Worm (Caenorhabditis elegans) whole organism, L4 larva: ENCODE measurements around the gene oac-1.

Experiments
- D1046.2 ChIP-seq: fragments of 200-800 bp; sonication (Bioruptor generic); IDR thresholded peaks from 2 replicates; pipeline ENCODE4 v1.3.6; 2022; ENCODE audit warnings: missing genetic modification characterization, missing compliant biosample characterization
- F10B5.3 ChIP-seq: sonication (generic microtip); optimal IDR thresholded peaks from 2 replicates; lab custom pipeline; 2016; ENCODE audit warnings: mild to moderate bottlenecking, missing genetic modification characterization, missing compliant biosample characterization
- F26F4.8 ChIP-seq: fragments of 200-800 bp; sonication (Bioruptor generic); conservative IDR thresholded peaks from 2 replicates; pipeline ENCODE4 v1.3.6; 2022; ENCODE audit warnings: missing genetic modification characterization, missing compliant biosample characterization
- F37D6.2 ChIP-seq: sonication (generic microtip); optimal IDR thresholded peaks from 2 replicates; lab custom pipeline; 2016; ENCODE audit warnings: mild to moderate bottlenecking, missing genetic modification characterization, missing compliant biosample characterization
- R02D3.7 ChIP-seq: fragments of 150-350 bp; sonication (generic microtip); optimal IDR thresholded peaks from 3 replicates; lab custom pipeline; 2014; ENCODE audit warnings: missing biosample characterization, missing genetic modification characterization
- Y105C5A.15 ChIP-seq: fragments of 200-800 bp; sonication (Bioruptor generic); IDR thresholded peaks from 2 replicates; pipeline ENCODE4 v1.3.6; 2022; ENCODE audit warnings: missing genetic modification characterization, missing compliant biosample characterization
- Y75B8A.6 ChIP-seq: fragments of 200-800 bp; sonication (Bioruptor generic); IDR thresholded peaks from 2 replicates; pipeline ENCODE4 v1.3.6; 2022; ENCODE audit warnings: missing genetic modification reagents, missing genetic modification characterization, missing compliant biosample characterization
- ZK546.5 ChIP-seq, 2 experiments: sonication (generic microtip); optimal IDR thresholded peaks; 2 replicates each; lab custom pipeline; 2017; ENCODE audit warnings: missing biosample characterization in 2 of 2, missing genetic modification characterization in 2 of 2
- aha-1 ChIP-seq: fragments of 150-350 bp; peaks from one replicate; lab custom pipeline; 2014; ENCODE audit warnings: missing biosample characterization, missing genetic modification characterization
- aly-2 ChIP-seq: sonication (generic microtip); optimal IDR thresholded peaks from 2 replicates; lab custom pipeline; 2018; ENCODE audit warnings: missing biosample characterization, missing genetic modification characterization
- ama-1 ChIP-seq: fragments of 150-350 bp; optimal IDR thresholded peaks from 2 replicates; lab custom pipeline; 2014; ENCODE audit warnings: inconsistent platforms, mixed read lengths
- attf-4 ChIP-seq: sonication (generic microtip); optimal IDR thresholded peaks from 3 replicates; lab custom pipeline; 2017; ENCODE audit warnings: missing biosample characterization, missing genetic modification characterization
- ceh-28 ChIP-seq: fragments of 150-350 bp; optimal IDR thresholded peaks from 2 replicates; lab custom pipeline; 2014; ENCODE audit warnings: missing biosample characterization, missing genetic modification reagents, missing genetic modification characterization
- ceh-32 ChIP-seq: sonication (generic microtip); optimal IDR thresholded peaks from 2 replicates; lab custom pipeline; 2016; ENCODE audit warnings: mild to moderate bottlenecking, missing genetic modification characterization, missing compliant biosample characterization; ENCODE audit not compliant: poor library complexity
- ces-1 ChIP-seq: fragments of 150-350 bp; sonication (generic microtip); optimal IDR thresholded peaks from 4 replicates; lab custom pipeline; 2014; ENCODE audit warnings: missing biosample characterization, missing genetic modification reagents, missing genetic modification characterization
- cey-2 ChIP-seq: sonication (generic microtip); optimal IDR thresholded peaks from 3 replicates; lab custom pipeline; 2017; ENCODE audit warnings: missing genetic modification characterization, mild to moderate bottlenecking, missing compliant biosample characterization, antibody characterized with exemption, borderline replicate concordance; ENCODE audit not compliant: insufficient read depth
- daf-12 ChIP-seq: fragments of 150-350 bp; optimal IDR thresholded peaks from 2 replicates; lab custom pipeline; 2014; ENCODE audit warnings: missing biosample characterization, missing genetic modification reagents, missing genetic modification characterization
- dmd-6 ChIP-seq: fragments of 200-800 bp; sonication (Bioruptor generic); IDR thresholded peaks from 2 replicates; pipeline ENCODE4 v1.3.6; 2022; ENCODE audit warnings: missing genetic modification reagents, missing genetic modification characterization, missing compliant biosample characterization
- dmd-8 ChIP-seq: fragments of 200-800 bp; sonication (Bioruptor generic); IDR thresholded peaks from 2 replicates; pipeline ENCODE4 v1.3.6; 2022; ENCODE audit warnings: missing genetic modification characterization, missing compliant biosample characterization
- dpl-1 ChIP-seq: fragments of 150-350 bp; optimal IDR thresholded peaks from 2 replicates; lab custom pipeline; 2014; ENCODE audit warnings: missing biosample characterization, missing genetic modification reagents, missing genetic modification characterization
- duxl-1 ChIP-seq: sonication (generic microtip); optimal IDR thresholded peaks from 2 replicates; lab custom pipeline; 2016; ENCODE audit warnings: mild to moderate bottlenecking, missing genetic modification characterization, moderate library complexity, missing compliant biosample characterization; ENCODE audit not compliant: poor library complexity
- dve-1 ChIP-seq: sonication (generic microtip); optimal IDR thresholded peaks from 2 replicates; lab custom pipeline; 2017; ENCODE audit warnings: antibody characterized with exemption, mild to moderate bottlenecking, missing genetic modification characterization, missing compliant biosample characterization; ENCODE audit not compliant: insufficient read depth
- fos-1 ChIP-seq: fragments of 150-350 bp; optimal IDR thresholded peaks from 2 replicates; lab custom pipeline; 2014; ENCODE audit warnings: missing biosample characterization, missing genetic modification characterization
- gei-8 ChIP-seq: fragments of 200-800 bp; sonication (Bioruptor generic); optimal IDR thresholded peaks from 2 replicates; lab custom pipeline; 2018; ENCODE audit warnings: mild to moderate bottlenecking, missing genetic modification characterization, missing compliant biosample characterization
- jun-1 ChIP-seq: fragments of 150-350 bp; optimal IDR thresholded peaks from 2 replicates; lab custom pipeline; 2014; ENCODE audit warnings: missing biosample characterization, missing genetic modification reagents, missing genetic modification characterization
- lin-39 ChIP-seq: fragments of 150-350 bp; optimal IDR thresholded peaks from 2 replicates; lab custom pipeline; 2014; ENCODE audit warnings: missing biosample characterization, missing genetic modification reagents, missing genetic modification characterization
- madf-9 ChIP-seq: fragments of 200-800 bp; sonication (Bioruptor generic); conservative IDR thresholded peaks from 2 replicates; pipeline ENCODE4 v1.3.6; 2022; ENCODE audit warnings: missing genetic modification reagents, missing genetic modification characterization, missing compliant biosample characterization
- mdt-29 ChIP-seq: fragments of 200-800 bp; sonication (Bioruptor generic); IDR thresholded peaks from 2 replicates; pipeline ENCODE4 v1.3.6; 2022; ENCODE audit warnings: missing genetic modification reagents, missing genetic modification characterization, missing compliant biosample characterization
- mep-1 ChIP-seq: fragments of 150-350 bp; sonication (generic microtip); optimal IDR thresholded peaks from 3 replicates; lab custom pipeline; 2014; ENCODE audit warnings: missing biosample characterization, missing genetic modification characterization
- mes-2 ChIP-seq: sonication (generic microtip); optimal IDR thresholded peaks from 2 replicates; lab custom pipeline; 2016; ENCODE audit warnings: missing genotype, mild to moderate bottlenecking, missing genetic modification characterization, missing compliant biosample characterization; ENCODE audit not compliant: poor library complexity, severe bottlenecking
- mxl-3 ChIP-seq: fragments of 200-800 bp; sonication (Bioruptor generic); optimal IDR thresholded peaks from 2 replicates; lab custom pipeline; 2018; ENCODE audit warnings: mild to moderate bottlenecking, missing genetic modification characterization, missing compliant biosample characterization
- nhr-11 ChIP-seq: fragments of 150-350 bp; optimal IDR thresholded peaks from 2 replicates; lab custom pipeline; 2014; ENCODE audit warnings: missing biosample characterization, missing genetic modification characterization
- nhr-25 ChIP-seq: sonication (generic microtip); optimal IDR thresholded peaks from 2 replicates; lab custom pipeline; 2017; ENCODE audit warnings: missing genetic modification characterization, mild to moderate bottlenecking, missing compliant biosample characterization, antibody characterized with exemption, moderate library complexity, borderline replicate concordance; ENCODE audit not compliant: insufficient read depth
- nhr-48 ChIP-seq: sonication (generic microtip); optimal IDR thresholded peaks from 2 replicates; lab custom pipeline; 2016; ENCODE audit warnings: mild to moderate bottlenecking, missing genetic modification characterization, missing compliant biosample characterization
- nhr-77 ChIP-seq: fragments of 150-350 bp; optimal IDR thresholded peaks from 2 replicates; lab custom pipeline; 2014; ENCODE audit warnings: missing biosample characterization, missing genetic modification characterization
- pqm-1 ChIP-seq: sonication (generic microtip); optimal IDR thresholded peaks from 2 replicates; lab custom pipeline; 2017; ENCODE audit warnings: missing biosample characterization, missing genetic modification characterization
- saeg-2 ChIP-seq: fragments of 200-800 bp; sonication (Bioruptor generic); IDR thresholded peaks from 2 replicates; pipeline ENCODE4 v1.3.6; 2022; ENCODE audit warnings: missing genetic modification reagents, missing genetic modification characterization, missing compliant biosample characterization
- set-16 ChIP-seq: fragments of 200-800 bp; sonication (Bioruptor generic); IDR thresholded peaks from 2 replicates; pipeline ENCODE4 v1.3.6; 2022; ENCODE audit warnings: missing genetic modification reagents, missing genetic modification characterization, missing compliant biosample characterization
- skn-1 ChIP-seq: fragments of 150-350 bp; optimal IDR thresholded peaks from 2 replicates; lab custom pipeline; 2014; ENCODE audit warnings: missing biosample characterization, missing genetic modification characterization
- spr-1 ChIP-seq: sonication (generic microtip); optimal IDR thresholded peaks from 2 replicates; lab custom pipeline; 2016; ENCODE audit warnings: mild to moderate bottlenecking, missing genetic modification characterization, missing compliant biosample characterization
- spr-3 ChIP-seq: fragments of 200-800 bp; sonication (Bioruptor generic); optimal IDR thresholded peaks from 2 replicates; lab custom pipeline; 2018; ENCODE audit warnings: mild to moderate bottlenecking, missing genetic modification characterization, missing compliant biosample characterization
- tag-97 ChIP-seq: fragments of 200-800 bp; sonication (Bioruptor generic); IDR thresholded peaks from 2 replicates; pipeline ENCODE4 v1.3.6; 2022; ENCODE audit warnings: missing genetic modification characterization, missing compliant biosample characterization
- tra-1 ChIP-seq: fragments of 200-800 bp; sonication (Bioruptor generic); IDR thresholded peaks from 2 replicates; pipeline ENCODE4 v1.3.6; 2022; ENCODE audit warnings: missing genetic modification reagents, missing genetic modification characterization, missing compliant biosample characterization
- unc-130 ChIP-seq: sonication (generic microtip); optimal IDR thresholded peaks from 2 replicates; lab custom pipeline; 2016; ENCODE audit warnings: missing genetic modification reagents, missing genetic modification characterization, missing compliant biosample characterization
- unc-39 ChIP-seq: sonication (generic microtip); optimal IDR thresholded peaks from 2 replicates; lab custom pipeline; 2017; ENCODE audit warnings: missing biosample characterization, missing genetic modification characterization
- unc-62 ChIP-seq, 3 experiments: fragments of 150-350 bp in 1 of 3; sonication (generic microtip); optimal IDR thresholded peaks in 2 of 3; peaks in 1 of 3; 1 replicate in 1 of 3; 2 replicates in 2 of 3; lab custom pipeline; 2014 to 2017; ENCODE audit warnings: missing biosample characterization in 3 of 3, missing genetic modification characterization in 3 of 3, missing genetic modification reagents in 3 of 3, missing genotype in 1 of 3
- zfp-3 ChIP-seq: fragments of 200-800 bp; sonication (Bioruptor generic); conservative IDR thresholded peaks from 2 replicates; pipeline ENCODE4 v1.3.6; 2022; ENCODE audit warnings: missing genetic modification reagents, missing genetic modification characterization, missing compliant biosample characterization
- zip-11 ChIP-seq: fragments of 200-800 bp; sonication (Bioruptor generic); IDR thresholded peaks from 2 replicates; pipeline ENCODE4 v1.3.6; 2022; ENCODE audit warnings: missing genetic modification characterization, missing compliant biosample characterization
- zip-2 ChIP-seq: fragments of 150-350 bp; optimal IDR thresholded peaks from 2 replicates; lab custom pipeline; 2014; ENCODE audit warnings: missing biosample characterization, missing genetic modification characterization

Gene oac-1

ce11 chrV:19529168-19529567 lies 26.6 kb downstream of the oac-1 start (continued):
- peak; percentile 97 for TF ChIP-seq gei-8 (GFP tag; lab: Kevin White, UChicago)
- peak; percentile 84 for TF ChIP-seq mdt-29 (GFP tag; lab: Robert Waterston, UW)
- TF ChIP-seq ceh-28 (tag; lab: Kevin White, UChicago): no peak
- peak; percentile 26 for TF ChIP-seq ama-1 (lab: Kevin White, UChicago)
- TF ChIP-seq saeg-2 (GFP tag; lab: Robert Waterston, UW): peak; percentile 96
- peak; percentile 97 for TF ChIP-seq mxl-3
- peak; percentile 37 for TF ChIP-seq jun-1 (tag; lab: Kevin White, UChicago)
- TF ChIP-seq nhr-25 (tag; lab: Kevin White, UChicago): peak; percentile 95
- no peak for TF ChIP-seq fos-1 (tag; lab: Kevin White, UChicago)
- no peak for TF ChIP-seq dmd-8
- peak; percentile 87 for TF ChIP-seq unc-39
- peak; percentile 71 for TF ChIP-seq F37D6.2 (tag; lab: Kevin White, UChicago)
- TF ChIP-seq Y105C5A.15: no peak
- no peak for TF ChIP-seq skn-1 (tag; lab: Kevin White, UChicago)

- 0 out of 2 replicates have a peak, but pooled peaks have one; percentile 34 for TF ChIP-seq Y75B8A.6 (GFP tag; lab: Robert Waterston, UW)
- no peak for TF ChIP-seq zip-2 (tag; lab: Kevin White, UChicago)
- TF ChIP-seq dmd-6 (GFP tag; lab: Robert Waterston, UW): peak; percentile 100
- TF ChIP-seq zip-11 (GFP tag; lab: Robert Waterston, UW): no peak
- no peak for TF ChIP-seq spr-3 (GFP tag; lab: Kevin White, UChicago)
- peak; percentile 97 for TF ChIP-seq tra-1 (GFP tag; lab: Robert Waterston, UW)
- peak; percentile 97 for TF ChIP-seq dve-1 (tag; lab: Kevin White, UChicago)
- no peak for TF ChIP-seq nhr-11 (tag; lab: Kevin White, UChicago)
- TF ChIP-seq ceh-32 (tag; lab: Kevin White, UChicago): no peak
- no peak for TF ChIP-seq unc-39
- no peak for TF ChIP-seq daf-12 (tag; lab: Kevin White, UChicago)
- no peak for TF ChIP-seq ZK546.5 (tag; optimal IDR thresholded peaks at IDR 0.05; lab: Kevin White, UChicago)
- no peak for TF ChIP-seq tag-97 (GFP tag; lab: Robert Waterston, UW)
- no peak for TF ChIP-seq aha-1 (tag; lab: Kevin White, UChicago)
- TF ChIP-seq mes-2 (tag; lab: Kevin White, UChicago): no peak
- peak; percentile 49 for TF ChIP-seq mep-1 (tag; lab: Kevin White, UChicago)
- TF ChIP-seq pqm-1 (tag; lab: Kevin White, UChicago): peak; percentile 97
- TF ChIP-seq ceh-28 (tag; lab: Kevin White, UChicago): no peak
- peak; percentile 80 for TF ChIP-seq cey-2 (tag; lab: Kevin White, UChicago)
- TF ChIP-seq ces-1: no peak
- TF ChIP-seq nhr-77: peak; percentile 91
- TF ChIP-seq F26F4.8 (GFP tag; lab: Robert Waterston, UW): no peak
- TF ChIP-seq nhr-48 (tag; lab: Kevin White, UChicago): peak; percentile 83
- no peak for TF ChIP-seq nhr-25 (tag; lab: Kevin White, UChicago)
- TF ChIP-seq unc-130: no peak
- no peak for TF ChIP-seq madf-9 (GFP tag; lab: Robert Waterston, UW)
- no peak for TF ChIP-seq aly-2 (tag; lab: Kevin White, UChicago)
- TF ChIP-seq dpl-1: no peak
- no peak for TF ChIP-seq ama-1 (lab: Kevin White, UChicago)
- no peak for TF ChIP-seq F10B5.3 (tag; lab: Kevin White, UChicago)
- TF ChIP-seq attf-4 (tag; lab: Kevin White, UChicago): no peak
- TF ChIP-seq set-16 (GFP tag; lab: Robert Waterston, UW): no peak
- TF ChIP-seq lin-39 (tag; lab: Kevin White, UChicago): no peak
- no peak for TF ChIP-seq R02D3.7 (tag; lab: Kevin White, UChicago)
- no peak for TF ChIP-seq D1046.2 (GFP tag; lab: Robert Waterston, UW)
- no peak for TF ChIP-seq duxl-1 (tag; lab: Kevin White, UChicago)
- no peak for TF ChIP-seq dmd-8
- TF ChIP-seq unc-62 (GFP tag; optimal IDR thresholded peaks at IDR 0.05 in 1 of 2; lab: Kevin White, UChicago): peak in 1 of 2 experiments; percentile 79
- TF ChIP-seq unc-62 (tag; optimal IDR thresholded peaks at IDR 0.05; lab: Kevin White, UChicago): no peak
- TF ChIP-seq spr-1 (tag; lab: Kevin White, UChicago): no peak
- TF ChIP-seq zfp-3 (GFP tag; lab: Robert Waterston, UW): 0 out of 2 replicates have a peak, but pooled peaks have one; percentile 14
Measured at ce11 chrV:19527565-19527964, 28.2 kb downstream of the oac-1 start.
